Fruit fly (Drosophila melanogaster) whole organism: ENCODE data around the gene GNBP1.

Source experiments
- CG8478 ChIP-seq: fragments of >200 bp; optimal IDR thresholded peaks from 2 replicates; lab custom pipeline; 2018; ENCODE audit warnings: inconsistent platforms
- Dll ChIP-seq: fragments of >200 bp; optimal IDR thresholded peaks from 2 replicates; lab custom pipeline; 2017
- EcR ChIP-seq, 2 experiments: fragments of >200 bp; optimal IDR thresholded peaks; 2 replicates each; lab custom pipeline; 2017; ENCODE audit warnings: missing biosample characterization in 2 of 2, missing genetic modification characterization in 2 of 2, missing genetic modification reagents in 2 of 2
- pan ChIP-seq: fragments of >200 bp; optimal IDR thresholded peaks from 2 replicates; lab custom pipeline; 2017
- psq ChIP-seq: fragments of >200 bp; optimal IDR thresholded peaks from 2 replicates; lab custom pipeline; 2017
- usp ChIP-seq: fragments of >200 bp; optimal IDR thresholded peaks from 2 replicates; lab custom pipeline; 2017; ENCODE audit warnings: missing biosample characterization, missing genetic modification characterization, mixed read lengths

DNA sequence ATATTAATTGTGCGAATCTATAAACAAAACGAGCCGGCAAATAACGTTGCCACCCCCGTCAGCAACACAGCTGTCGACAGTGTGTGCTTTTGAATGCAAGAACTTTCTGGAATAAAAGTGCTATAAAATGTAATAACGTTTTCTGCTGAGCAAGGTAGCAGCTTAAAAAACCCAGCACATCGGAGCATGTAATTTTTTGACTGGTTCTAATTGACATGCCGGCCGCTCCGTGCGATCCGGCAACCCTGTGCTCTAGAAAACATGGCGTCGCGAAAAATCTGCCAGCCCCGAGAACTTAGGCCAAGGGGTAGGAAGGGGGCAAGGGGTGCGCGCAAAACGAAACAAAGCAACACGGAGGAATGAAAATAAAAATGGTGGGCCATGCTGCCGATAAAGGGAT lies 3.4 kb upstream of the GNBP1 start:
- TF ChIP-seq psq (lab: Kevin White, UChicago) (no peak), usp (GFP tag; lab: Kevin White, UChicago) (no peak), CG8478 (lab: Kevin White, UChicago) (no peak), pan (lab: Kevin White, UChicago) (no peak), Dll (lab: Kevin White, UChicago) (no peak), EcR (GFP tag; optimal IDR thresholded peaks at IDR 0.05; lab: Kevin White, UChicago) (no peak)
